Worm (Caenorhabditis elegans): Measurements from ENCODE around the gene F56H9.2.

F56H9.2 gene

DNA sequence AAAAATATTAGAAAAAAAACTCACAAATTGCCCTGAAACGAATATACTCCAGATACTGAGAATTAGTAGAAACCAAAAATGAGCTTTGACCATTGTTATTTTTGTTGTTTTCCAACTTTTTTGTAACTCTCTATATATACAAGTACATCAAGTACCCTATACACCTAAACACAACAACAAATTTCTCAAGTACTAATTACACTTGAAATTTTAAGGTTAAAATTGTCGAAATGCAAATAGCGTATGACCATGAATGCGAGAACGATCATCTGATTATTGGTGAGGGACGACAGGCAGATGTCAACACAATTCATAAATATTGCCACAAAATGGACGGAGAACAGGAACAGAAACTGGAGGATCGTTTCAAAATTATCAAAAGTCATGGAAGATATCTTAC lies 13.1 kb upstream of the F56H9.2 start, which contains the start of gene F56H9.9:
TSS of gene F56H9.9 (minus strand) at position 101 of the 400 bp plus-strand sequence.
- TF ChIP-seq dao-5 (tag; optimal IDR thresholded peaks at IDR 0.05) = no peak
- no peak for TF ChIP-seq W03F9.2 (tag; optimal IDR thresholded peaks at IDR 0.05)
- TF ChIP-seq him-1 (tag; optimal IDR thresholded peaks at IDR 0.05) = no peak

DNA sequence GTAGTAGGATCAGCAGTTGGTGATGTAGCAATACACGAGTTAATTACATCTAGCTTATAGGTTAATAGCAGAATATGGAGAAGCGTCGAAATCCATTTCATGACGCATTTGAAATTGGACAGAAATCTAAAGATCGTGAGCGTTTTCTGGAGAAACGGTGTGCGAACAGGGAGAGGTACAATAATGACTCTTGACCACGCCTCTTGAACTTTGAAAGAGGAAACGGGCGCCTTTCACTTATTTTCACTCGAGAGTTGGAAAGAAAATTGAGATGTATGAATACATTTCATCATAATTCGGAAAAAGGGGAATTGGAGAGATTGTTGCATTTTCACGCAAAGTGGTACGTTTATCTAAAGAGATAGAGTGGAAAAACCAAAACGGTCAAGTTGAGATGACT lies 7.7 kb upstream of the F56H9.2 start, which contains the start of gene F56H9.6:
TSS of gene F56H9.6 (minus strand) at position 101 of the 400 bp plus-strand sequence.
- TF ChIP-seq W03F9.2 (tag; optimal IDR thresholded peaks at IDR 0.05) = no peak
- no peak for TF ChIP-seq dao-5 (tag; optimal IDR thresholded peaks at IDR 0.05)
- no peak for TF ChIP-seq him-1 (tag; optimal IDR thresholded peaks at IDR 0.05)

DNA sequence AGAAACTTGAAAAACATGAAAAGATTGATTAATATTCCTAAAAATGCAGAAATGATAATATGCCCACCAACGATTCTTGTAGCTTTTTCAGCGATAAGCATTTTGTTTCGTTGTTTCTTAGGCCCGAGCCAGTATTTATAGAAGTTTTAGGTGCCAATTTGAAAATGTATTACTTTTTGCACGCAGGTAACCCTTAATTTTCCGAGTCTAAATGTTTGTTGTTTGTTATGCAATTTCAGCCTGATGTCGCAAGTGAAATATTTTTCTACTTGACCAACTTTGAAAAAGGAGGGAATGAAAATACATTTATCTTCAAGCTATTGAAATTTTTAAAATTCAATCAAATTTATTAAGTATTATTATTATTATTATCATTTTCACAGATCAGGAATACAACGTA lies 5.4 kb upstream of the F56H9.2 start, which contains the start of gene srx-113:
TSS of gene srx-113 (minus strand) at position 101 of the 400 bp plus-strand sequence.
- TF ChIP-seq W03F9.2 (tag; optimal IDR thresholded peaks at IDR 0.05) = no peak
- TF ChIP-seq him-1 (tag; optimal IDR thresholded peaks at IDR 0.05) = no peak
- no peak for TF ChIP-seq dao-5 (tag; optimal IDR thresholded peaks at IDR 0.05)

DNA sequence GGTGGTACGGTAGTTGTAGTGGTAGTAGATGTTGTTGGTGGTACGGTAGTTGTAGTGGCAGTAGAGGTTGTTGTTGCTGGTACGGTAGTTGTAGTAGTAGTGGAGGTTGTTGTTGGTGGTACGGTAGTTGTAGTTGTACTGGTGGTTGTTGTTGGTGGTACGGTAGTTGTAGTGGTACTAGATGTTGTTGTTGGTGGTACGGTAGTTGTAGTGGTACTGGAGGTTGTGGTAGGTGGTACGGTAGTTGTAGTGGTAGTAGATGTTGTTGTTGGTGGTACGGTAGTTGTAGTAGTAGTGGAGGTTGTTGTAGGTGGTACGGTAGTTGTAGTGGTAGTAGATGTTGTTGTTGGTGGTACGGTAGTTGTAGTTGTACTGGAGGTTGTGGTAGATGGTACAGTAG lies 4.4 kb upstream of the F56H9.2 start:
- TF ChIP-seq dao-5 (tag; optimal IDR thresholded peaks at IDR 0.05) (no peak), W03F9.2 (tag; optimal IDR thresholded peaks at IDR 0.05) (no peak), him-1 (tag; optimal IDR thresholded peaks at IDR 0.05) (no peak)

DNA sequence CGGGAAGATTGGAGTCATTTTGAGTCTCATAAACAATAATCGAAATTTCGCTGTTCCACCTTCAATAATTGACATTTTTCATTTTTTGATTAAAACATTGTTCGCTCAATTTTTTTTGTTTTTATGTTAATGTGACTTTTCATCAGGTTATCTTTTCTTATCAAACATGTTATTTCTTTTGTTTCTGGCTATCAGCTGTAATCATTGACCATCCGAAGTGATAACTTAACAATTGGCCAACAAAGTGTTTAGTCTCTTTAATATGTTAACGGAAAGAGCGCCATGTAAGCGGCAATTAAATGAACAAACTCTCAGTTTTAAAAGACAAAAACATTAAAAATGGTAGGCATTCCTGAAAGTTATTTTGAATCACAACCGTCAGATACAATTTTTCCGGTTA lies 3.4 kb upstream of the F56H9.2 start:
- no peak for TF ChIP-seq dao-5 (tag; optimal IDR thresholded peaks at IDR 0.05)

DNA sequence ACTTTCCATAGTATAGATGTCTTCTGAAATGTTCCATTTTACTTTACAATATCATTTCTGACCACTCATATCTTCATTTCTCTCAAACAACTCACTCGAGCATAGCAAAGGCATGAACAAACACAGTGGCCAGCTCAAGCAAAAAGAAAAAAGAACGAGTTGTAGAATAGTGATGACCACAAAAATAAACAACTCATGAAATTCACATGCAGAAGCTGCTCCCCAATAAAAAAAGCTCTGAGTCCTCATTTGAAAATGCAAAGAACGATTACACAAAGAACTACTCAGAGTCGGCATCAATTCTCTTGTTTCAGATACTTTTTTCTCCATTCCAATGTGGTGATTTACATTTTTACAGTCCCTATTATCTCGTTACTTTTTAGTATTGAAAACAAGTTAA lies 2.7 kb upstream of the F56H9.2 start:
- TF ChIP-seq him-1 (tag; optimal IDR thresholded peaks at IDR 0.05) (no peak), dao-5 (tag; optimal IDR thresholded peaks at IDR 0.05) (no peak), W03F9.2 (tag; optimal IDR thresholded peaks at IDR 0.05) (no peak)

DNA sequence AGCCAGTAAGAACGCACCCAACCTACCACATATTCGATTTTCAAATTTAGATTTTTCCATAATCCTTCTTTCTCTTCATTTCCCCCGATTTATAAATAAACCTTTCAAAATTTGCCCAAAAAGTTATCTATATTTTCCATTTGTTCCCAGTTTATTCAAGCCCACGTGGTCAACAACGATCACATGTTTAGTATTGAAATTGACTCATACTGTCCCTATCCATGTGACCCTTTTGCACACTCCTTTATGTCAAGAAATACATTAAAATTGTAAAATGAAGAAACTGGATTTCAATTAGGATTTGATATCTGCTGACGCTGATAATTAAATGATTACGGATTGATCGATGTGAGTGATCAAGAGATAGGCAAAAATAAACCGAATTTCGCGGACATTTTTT lies 2.2 kb upstream of the F56H9.2 start:
- TF ChIP-seq W03F9.2 (tag; optimal IDR thresholded peaks at IDR 0.05) (no peak), him-1 (tag; optimal IDR thresholded peaks at IDR 0.05) (no peak), dao-5 (tag; optimal IDR thresholded peaks at IDR 0.05) (no peak)

DNA sequence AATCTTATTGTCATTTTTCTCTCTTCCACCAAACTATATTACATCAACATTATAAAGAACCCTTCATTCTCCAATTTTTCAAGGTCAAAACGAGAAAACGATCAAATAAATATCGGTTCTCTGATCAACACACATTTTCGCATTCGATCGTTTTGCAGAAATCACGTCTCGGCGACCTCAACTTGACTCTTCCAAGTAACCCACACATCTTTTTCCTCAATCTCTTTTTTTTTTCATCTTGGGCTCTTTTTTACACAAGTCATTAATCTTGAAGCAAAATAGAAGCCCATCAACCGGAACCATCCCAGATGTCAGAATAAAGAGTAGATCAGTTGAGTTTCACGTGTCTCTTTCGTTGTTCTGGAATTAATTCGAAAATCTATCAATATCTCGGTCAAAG lies 1.2 kb upstream of the F56H9.2 start:
- TF ChIP-seq W03F9.2 (tag; optimal IDR thresholded peaks at IDR 0.05) (no peak), dao-5 (tag; optimal IDR thresholded peaks at IDR 0.05) (no peak), him-1 (tag; optimal IDR thresholded peaks at IDR 0.05) (no peak)

DNA sequence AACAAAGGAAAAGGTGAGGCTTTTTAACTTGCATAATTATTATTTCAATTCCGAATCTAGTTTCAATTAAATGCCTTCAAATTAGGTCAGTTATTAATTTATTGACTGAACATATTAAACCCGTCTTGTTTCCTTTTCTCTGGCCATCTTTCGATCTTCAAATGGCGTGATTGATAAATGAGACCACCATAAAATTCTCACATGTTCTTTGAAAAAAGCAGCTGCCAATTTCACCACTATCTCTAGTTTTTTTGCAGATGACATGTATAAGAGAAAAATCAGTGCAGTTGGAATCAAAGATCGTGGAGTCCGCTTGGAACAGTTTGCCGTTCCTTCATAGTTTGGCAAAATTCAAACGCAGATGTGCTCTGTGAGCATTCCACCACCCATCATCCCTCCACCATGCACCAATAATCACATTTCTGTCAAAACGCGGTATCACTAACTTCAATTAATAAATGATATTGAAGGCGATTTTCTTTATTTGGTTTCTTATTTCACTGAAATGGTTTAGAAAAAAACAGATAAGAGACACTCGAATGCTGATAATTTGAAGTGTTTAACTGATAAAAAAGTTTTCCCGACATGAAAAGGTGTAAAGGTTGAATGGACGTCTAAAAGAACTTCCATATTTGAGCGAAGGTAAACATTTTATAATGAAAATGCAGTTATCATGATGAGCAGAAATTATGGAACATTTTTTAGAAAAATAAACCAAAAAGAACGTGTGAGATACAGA lies 470 bp downstream of the F56H9.2 start:
- TF ChIP-seq dao-5 (tag; optimal IDR thresholded peaks at IDR 0.05) (no peak), W03F9.2 (tag; optimal IDR thresholded peaks at IDR 0.05) (no peak), him-1 (tag; optimal IDR thresholded peaks at IDR 0.05) (no peak)

DNA sequence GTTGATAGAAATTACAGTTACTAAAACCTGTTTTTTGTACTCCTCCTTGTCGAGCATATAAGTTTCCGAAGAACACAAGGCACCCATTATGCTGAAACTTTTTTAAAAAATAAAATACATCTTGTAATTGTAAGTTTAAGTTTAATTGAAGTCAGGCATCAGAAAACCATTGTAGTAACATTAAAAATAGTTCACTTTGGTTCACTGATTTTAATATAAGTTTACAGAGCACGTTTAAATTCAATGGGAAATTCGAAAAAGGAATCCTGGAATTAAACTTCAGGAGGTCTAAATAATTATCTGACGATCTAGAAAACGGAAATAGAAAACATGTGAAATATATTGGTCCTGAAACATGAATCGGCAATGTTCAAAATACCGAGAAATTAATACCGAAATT lies 2.9 kb downstream of the F56H9.2 start, which contains the start of gene gpa-8:
TSS of gene gpa-8 (minus strand) at position 101 of the 400 bp plus-strand sequence.
- TF ChIP-seq him-1 (tag; optimal IDR thresholded peaks at IDR 0.05) = no peak
- TF ChIP-seq W03F9.2 (tag; optimal IDR thresholded peaks at IDR 0.05) = no peak
- no peak for TF ChIP-seq dao-5 (tag; optimal IDR thresholded peaks at IDR 0.05)

DNA sequence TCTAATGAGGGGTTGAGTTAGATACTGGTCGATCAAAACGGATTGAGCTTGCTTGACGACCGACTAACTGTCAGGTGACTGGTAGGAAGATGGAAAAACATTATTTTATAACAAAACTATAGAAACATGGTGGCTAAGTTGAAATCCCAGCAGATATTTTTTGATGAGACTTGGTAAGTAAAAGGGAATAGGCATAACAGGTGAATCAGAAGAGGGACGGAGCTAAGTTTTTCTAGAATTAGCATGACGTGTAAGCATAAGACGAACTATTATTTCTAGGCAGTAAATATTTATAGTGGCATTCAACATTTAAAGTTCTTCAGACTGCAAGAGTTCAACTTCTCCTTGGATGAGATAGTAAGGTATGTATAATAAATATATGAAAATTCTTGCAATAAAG lies 7.0 kb downstream of the F56H9.2 start, which contains the start of gene F56H9.8:
TSS of gene F56H9.8 (plus strand) at position 301 of the 400 bp plus-strand sequence.
- no peak for TF ChIP-seq dao-5 (tag; optimal IDR thresholded peaks at IDR 0.05)

DNA sequence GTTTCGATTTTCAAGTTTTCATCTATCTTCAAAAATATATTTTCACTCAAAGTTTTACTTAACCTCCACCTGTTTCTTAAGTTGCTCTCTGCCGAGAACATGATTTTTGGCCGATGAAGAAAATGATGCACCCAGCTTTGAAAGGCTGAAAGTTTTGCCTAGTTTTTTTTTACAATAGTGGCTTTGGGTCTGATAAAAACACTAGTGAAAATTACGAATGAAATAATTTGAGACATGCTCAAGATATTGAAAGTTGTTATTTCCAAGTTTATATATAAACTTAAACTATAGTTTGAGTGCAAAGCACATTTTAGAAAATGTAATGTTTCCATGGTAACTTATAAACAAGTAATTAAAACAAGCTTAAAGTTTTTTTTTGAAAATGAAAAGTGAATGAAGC lies 11.8 kb downstream of the F56H9.2 start, which contains the start of gene gpa-9:
TSS of gene gpa-9 (minus strand) at position 101 of the 400 bp plus-strand sequence.
- TF ChIP-seq dao-5 (tag; optimal IDR thresholded peaks at IDR 0.05) = no peak
- TF ChIP-seq him-1 (tag; optimal IDR thresholded peaks at IDR 0.05) = no peak
- no peak for TF ChIP-seq W03F9.2 (tag; optimal IDR thresholded peaks at IDR 0.05)

DNA sequence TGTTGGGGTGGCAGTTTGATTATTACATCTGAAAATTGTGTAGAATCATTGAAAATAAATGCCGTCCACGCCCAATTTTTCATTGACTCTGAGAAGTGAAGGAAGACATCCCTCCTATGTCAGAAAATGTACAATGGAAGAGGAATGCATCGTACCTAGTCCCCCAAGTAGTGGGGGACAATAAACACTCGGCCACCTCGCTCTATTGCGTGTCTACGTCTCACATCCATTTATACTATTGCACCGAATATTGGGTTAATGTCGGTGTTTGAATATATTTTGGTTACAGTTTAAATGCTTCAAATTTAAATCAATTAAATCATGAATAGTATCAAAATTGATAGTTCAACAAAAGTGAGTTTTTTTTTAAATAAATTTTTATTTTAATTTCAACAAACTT lies 12.2 kb downstream of the F56H9.2 start, which contains the start of gene lin-25:
TSS of gene lin-25 (plus strand) at position 290 of the 400 bp plus-strand sequence.
- TF ChIP-seq him-1 (tag; optimal IDR thresholded peaks at IDR 0.05) (no peak), W03F9.2 (tag; optimal IDR thresholded peaks at IDR 0.05) (peak; percentile 50), dao-5 (tag; optimal IDR thresholded peaks at IDR 0.05) (no peak)

DNA sequence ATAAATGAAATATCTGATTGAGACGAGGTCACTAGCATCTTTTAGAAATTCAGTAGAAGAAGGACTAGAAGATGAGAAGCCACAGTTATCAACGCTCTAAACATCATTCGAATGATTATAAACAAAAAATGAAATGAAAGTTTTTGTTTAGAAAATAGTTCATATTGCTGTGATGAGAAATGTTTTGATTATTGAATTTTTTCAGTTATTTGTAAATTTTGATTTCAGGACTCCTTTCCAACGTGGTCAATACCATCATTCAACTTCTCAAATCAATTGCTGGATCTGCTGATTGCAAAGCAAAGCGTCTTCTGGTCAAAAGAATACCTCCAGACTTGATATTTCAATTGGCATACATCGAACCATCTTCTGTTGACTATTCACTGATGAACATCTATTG lies 20.7 kb downstream of the F56H9.2 start, which contains the start of gene W05B10.6:
TSS of gene W05B10.6 (minus strand) at position 101 of the 400 bp plus-strand sequence.
- TF ChIP-seq W03F9.2 (tag; optimal IDR thresholded peaks at IDR 0.05) = no peak
- TF ChIP-seq dao-5 (tag; optimal IDR thresholded peaks at IDR 0.05) = no peak
- no peak for TF ChIP-seq him-1 (tag; optimal IDR thresholded peaks at IDR 0.05)

DNA sequence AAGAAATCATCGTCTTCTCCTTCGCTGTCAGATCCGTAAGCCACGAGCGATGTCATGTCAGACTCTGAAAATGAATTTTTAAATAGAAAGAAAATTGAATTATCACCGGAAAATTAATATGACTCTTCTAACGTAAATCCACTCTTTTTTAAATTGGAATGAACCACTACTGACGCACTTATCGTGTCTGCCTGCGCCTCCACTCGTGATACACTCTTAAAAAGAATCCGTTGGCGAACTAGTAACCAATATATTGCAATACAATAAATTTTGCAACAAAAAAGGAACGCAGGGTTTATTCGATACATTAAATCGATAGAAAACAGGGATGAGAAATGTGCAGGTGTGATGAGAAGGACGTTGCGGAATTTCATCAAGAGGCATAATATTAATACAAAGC lies 22.0 kb downstream of the F56H9.2 start, which contains the start of gene ccch-3:
TSS of gene ccch-3 (minus strand) at position 262 of the 400 bp plus-strand sequence.
- TF ChIP-seq W03F9.2 (tag; optimal IDR thresholded peaks at IDR 0.05) = peak; percentile 54
- no peak for TF ChIP-seq him-1 (tag; optimal IDR thresholded peaks at IDR 0.05)
